Fruit fly (Drosophila melanogaster) S2 (cell line): ENCODE results near the gene CG9522.

Experiments used
- CG8478 ChIP-seq: fragments of >200 bp; optimal IDR thresholded peaks from 2 replicates; lab custom pipeline; 2018
- CTCF ChIP-seq, 2 experiments: fragments of >200 bp; optimal IDR thresholded peaks; 2 replicates each; lab custom pipeline; 2018

Gene CG9522

DNA sequence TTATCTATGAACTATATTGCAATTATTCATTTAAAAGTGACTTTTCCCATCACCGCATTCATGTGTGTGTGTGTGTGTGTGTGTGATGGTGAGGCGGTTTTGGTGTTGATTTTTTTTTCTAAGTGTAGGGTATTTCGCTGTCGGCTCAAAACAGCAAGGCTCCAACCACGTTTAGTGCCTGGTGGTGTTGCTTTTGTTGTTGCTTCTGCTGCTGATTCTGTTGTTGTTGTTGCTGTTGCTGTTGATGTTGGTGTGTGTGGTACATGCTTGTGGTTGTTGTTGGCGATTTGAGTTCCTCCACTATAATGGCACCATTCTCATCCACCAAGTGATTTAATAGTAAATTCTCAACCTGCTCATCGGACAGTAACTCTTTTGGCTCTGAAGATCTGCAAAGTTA lies 21.0 kb downstream of the CG9522 start:
- TF ChIP-seq CTCF (optimal IDR thresholded peaks at IDR 0.05; lab: Kevin White, UChicago) (no peak), CG8478 (lab: Kevin White, UChicago) (no peak)

DNA sequence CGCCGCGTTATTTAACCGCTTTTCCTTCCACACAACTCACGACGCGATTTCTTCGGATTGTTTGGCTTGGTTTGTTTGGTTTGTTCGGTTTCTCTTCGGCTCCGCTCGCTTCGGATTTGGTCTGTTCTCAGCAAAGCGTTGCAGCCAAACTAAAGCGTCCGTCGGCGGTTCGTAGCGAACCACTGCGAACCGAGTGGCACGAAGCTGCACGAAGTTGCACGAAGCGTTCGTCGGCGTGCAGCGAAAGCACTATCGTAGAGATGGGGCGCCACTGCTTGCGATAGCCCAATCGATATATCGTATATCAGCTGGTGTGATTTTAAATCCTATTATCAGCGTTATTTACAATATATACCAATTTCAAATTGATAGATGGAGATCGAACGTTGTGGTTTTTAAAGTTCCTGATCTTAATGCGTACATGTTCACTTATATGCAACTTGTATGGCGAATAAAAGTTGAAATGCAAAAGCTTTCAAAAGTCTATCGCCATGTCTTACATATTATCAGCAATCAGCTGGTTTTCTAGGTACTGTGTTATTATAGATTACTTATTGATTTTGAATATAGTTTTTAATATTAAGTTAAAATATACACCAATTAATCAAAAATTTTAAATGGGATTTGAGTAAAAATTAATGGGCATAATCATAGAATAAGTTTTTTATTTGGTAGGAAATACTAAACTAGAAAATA lies 22.5 kb downstream of the CG9522 start, which contains the start of gene rut:
rut (minus strand) TSS at position 152 of the 696 bp plus-strand sequence.
- TF ChIP-seq CG8478 (lab: Kevin White, UChicago) (no peak), CTCF (optimal IDR thresholded peaks at IDR 0.05; lab: Kevin White, UChicago) (no peak)

DNA sequence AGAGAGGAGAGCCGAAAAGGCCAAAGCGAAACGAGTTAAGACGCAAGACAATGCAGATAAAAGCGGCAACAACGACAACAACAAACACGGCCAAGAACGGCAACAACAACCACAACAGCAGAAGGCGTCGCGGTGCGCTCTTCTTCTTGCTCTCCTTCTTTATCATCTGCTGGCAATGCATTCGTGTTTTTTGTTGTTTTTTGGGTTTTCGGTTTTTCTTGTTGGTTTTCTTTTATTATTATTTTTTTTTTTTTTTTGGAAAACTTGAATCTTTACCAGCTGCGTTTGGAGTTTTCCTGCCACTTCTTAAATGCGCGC lies 23.2 kb downstream of the CG9522 start:
- TF ChIP-seq CTCF (optimal IDR thresholded peaks at IDR 0.05; lab: Kevin White, UChicago): no peak
- no peak for TF ChIP-seq CG8478 (lab: Kevin White, UChicago)

DNA sequence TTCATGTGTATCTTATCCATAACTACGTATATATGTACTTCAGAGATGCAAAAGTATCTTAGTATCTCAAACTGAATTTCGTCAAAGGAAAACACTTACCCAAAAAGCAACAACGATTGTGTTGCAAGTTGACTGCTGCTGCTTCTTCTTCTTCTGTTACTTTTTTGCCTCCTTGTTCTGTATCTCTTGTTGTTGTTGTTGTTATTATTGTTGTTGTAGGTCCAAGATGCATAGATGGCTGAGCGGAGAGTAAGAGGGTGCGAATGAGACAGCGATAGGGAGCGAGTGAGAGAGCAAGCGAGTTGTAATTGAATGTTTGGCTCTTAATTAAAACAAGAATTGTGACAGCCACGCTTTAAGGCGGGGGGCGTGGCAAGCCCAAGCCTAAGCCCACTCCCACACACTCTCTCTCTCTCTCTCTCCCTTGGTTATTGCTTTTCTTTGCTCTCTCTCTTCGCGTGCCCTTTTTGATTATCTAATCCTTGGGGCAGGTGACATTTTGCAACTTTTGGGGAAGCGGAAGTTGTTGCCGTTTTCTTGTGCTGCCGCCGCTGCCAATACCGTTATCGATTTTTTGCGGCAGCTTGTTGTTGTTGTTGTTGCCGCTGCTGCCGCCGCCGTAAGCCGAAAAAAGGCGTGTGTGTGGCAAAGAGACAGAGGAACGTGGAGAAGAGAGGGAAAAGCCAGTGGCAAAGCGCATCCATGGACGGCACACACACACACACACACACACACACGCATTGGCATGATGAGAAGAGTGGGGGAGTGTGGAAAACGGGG lies 23.7 kb downstream of the CG9522 start:
- TF ChIP-seq CG8478 (lab: Kevin White, UChicago) (no peak), CTCF (optimal IDR thresholded peaks at IDR 0.05; lab: Kevin White, UChicago) (no peak)

DNA sequence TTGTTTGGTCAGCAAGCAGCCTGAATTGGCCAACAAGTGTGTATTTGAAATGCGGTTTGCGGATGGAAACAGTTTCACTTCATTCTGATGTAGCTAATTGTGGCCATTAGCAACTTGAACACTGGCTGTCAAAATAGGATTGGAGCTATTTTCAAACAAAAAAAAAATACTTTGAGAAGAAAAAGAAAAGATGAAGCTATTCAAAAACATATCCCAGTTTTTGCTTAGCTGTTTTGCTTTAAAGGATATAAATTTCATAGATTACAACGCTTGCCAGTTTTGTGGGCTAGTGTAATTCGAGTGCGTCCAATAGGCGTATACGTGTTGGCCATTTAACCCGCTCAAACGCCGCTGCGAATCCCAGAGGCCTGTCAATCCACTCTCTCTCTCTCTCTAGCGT lies 36.4 kb downstream of the CG9522 start:
- TF ChIP-seq CG8478 (lab: Kevin White, UChicago): no peak
- TF ChIP-seq CTCF (optimal IDR thresholded peaks at IDR 0.05; lab: Kevin White, UChicago): no peak

DNA sequence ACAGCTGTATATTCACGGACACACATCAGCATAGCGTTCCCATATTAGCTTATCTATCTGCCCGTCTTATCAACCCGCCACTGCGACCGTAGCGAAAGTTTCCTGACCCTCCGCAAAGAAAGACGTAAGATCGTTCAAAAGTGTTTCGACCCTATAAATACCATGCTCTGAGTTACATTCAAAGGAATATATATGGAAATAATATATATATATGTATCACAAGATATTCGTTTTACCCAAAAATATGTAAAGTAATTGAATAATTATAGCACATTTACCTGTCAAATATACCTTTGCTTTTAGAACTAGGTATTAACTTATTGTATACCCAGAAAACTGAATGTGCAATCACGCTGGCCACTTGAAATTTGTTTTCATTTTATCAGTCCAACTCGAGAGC lies 38.2 kb downstream of the CG9522 start:
- no peak for TF ChIP-seq CG8478 (lab: Kevin White, UChicago)
- no peak for TF ChIP-seq CTCF (optimal IDR thresholded peaks at IDR 0.05; lab: Kevin White, UChicago)

DNA sequence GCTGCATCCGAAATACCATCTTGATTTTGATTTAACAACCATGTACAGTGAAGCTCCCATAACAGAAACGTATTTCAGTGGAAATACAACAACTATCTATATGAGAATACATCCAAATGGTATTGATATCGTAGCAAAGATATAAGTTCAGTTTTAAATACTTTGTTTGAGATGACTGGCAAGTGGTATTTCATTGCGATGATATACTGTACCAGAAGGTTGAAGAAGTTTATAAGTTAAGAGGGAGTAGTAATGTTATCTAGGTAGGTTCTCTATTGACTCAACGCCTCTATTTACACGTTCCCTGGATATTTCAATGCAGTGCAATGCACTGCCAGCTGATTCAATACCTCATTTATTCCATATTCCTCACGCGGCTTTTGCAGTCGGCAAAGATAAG lies 43.0 kb downstream of the CG9522 start:
- no peak for TF ChIP-seq CTCF (optimal IDR thresholded peaks at IDR 0.05; lab: Kevin White, UChicago)
- no peak for TF ChIP-seq CG8478 (lab: Kevin White, UChicago)

DNA sequence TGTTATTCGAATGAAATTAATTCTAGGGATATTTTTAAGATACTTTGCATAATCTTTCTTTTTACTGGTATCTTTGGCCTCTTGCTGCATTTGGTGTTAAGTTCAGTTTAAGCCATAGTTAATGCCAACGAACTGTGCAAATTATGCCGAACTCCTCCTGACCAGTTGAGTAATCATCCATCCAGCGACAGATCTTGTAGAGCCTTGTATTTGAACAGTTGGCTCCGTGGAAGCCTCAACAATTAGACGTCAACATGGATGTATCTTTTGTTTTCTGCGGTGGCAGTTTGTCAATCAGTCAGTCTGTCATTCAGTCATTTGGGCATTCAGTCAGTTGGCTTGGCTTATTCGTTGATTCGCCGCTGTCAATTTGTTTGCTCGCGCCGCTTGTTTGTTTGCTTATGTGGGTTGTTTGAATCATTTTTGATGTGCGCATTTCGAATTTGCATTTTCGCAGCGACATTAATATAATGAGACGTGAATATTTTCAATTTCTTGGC lies 45.9 kb downstream of the CG9522 start:
- TF ChIP-seq CG8478 (lab: Kevin White, UChicago) (no peak), CTCF (optimal IDR thresholded peaks at IDR 0.05; lab: Kevin White, UChicago) (no peak)
